Fruit fly (Drosophila melanogaster): ENCODE data around the gene CG5004.

dm6 chrX:17178484-17178921 lies 71.1 kb downstream of the CG5004 start:
- peak; percentile 99 for TF ChIP-seq fru (GFP tag; optimal IDR thresholded peaks at IDR 0.05)
- TF ChIP-seq Hr78 (GFP tag; optimal IDR thresholded peaks at IDR 0.05), result no peak
- peak; percentile 3 for TF ChIP-seq rgr (GFP tag; optimal IDR thresholded peaks at IDR 0.05)
- no peak for TF ChIP-seq brk (GFP tag; optimal IDR thresholded peaks at IDR 0.05)

All from whole organism, wandering third instar larva.